Worm (Caenorhabditis elegans) whole organism, late embryonic: ENCODE data around the gene F53C3.7.

Experiments
- ceh-2 ChIP-seq: sonication (generic microtip); optimal IDR thresholded peaks from 2 replicates; lab custom pipeline; 2016; ENCODE audit warnings: missing genotype, missing genetic modification characterization, missing compliant biosample characterization
- ceh-30 ChIP-seq: fragments of 150-350 bp; optimal IDR thresholded peaks from 2 replicates; lab custom pipeline; 2014; ENCODE audit warnings: missing biosample characterization, missing genetic modification characterization
- che-1 ChIP-seq: sonication (generic microtip); optimal IDR thresholded peaks from 2 replicates; lab custom pipeline; 2016; ENCODE audit warnings: mild to moderate bottlenecking, missing genetic modification characterization, missing compliant biosample characterization
- dmd-4 ChIP-seq: sonication (generic microtip); optimal IDR thresholded peaks from 2 replicates; lab custom pipeline; 2016; ENCODE audit warnings: borderline replicate concordance, missing genetic modification characterization, missing compliant biosample characterization
- pag-3 ChIP-seq: sonication (generic microtip); optimal IDR thresholded peaks from 2 replicates; lab custom pipeline; 2016; ENCODE audit warnings: missing compliant biosample characterization, missing genetic modification characterization, borderline replicate concordance
- tbx-2 ChIP-seq: sonication (generic microtip); optimal IDR thresholded peaks from 2 replicates; lab custom pipeline; 2016; ENCODE audit warnings: missing genetic modification characterization, missing compliant biosample characterization

DNA sequence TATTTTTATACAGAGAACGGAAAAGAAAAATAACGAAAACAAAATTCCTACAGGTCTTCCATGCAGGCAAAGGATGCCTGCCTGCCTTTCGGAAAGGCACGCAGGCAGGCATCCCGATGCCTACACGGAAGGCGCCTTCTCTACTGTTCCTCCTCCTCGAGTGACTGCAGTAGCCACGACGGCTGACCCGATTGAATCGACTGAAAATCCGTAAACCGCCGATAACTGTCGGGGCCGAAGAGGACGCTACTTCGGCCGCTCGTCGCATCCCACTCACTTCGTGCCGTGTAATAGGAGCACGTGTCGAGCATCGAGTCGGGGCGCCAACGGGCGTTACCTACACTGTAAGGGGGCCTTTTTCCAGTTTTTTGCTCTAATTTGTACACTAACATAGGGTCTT is 25.8 kb downstream of the F53C3.7 start:
- TF ChIP-seq tbx-2 (tag; lab: Kevin White, UChicago) (no peak), che-1 (tag; lab: Kevin White, UChicago) (no peak), ceh-2 (tag; lab: Kevin White, UChicago) (no peak), ceh-30 (tag; lab: Kevin White, UChicago) (no peak), pag-3 (tag; lab: Kevin White, UChicago) (no peak), dmd-4 (tag; lab: Kevin White, UChicago) (no peak)
